Fruit fly (Drosophila melanogaster): ENCODE data around the gene Lsm12a.

dm6 chrX:11992668-11993067, 25.8 kb upstream of the Lsm12a start, which contains the start of gene CG18130:
- no peak for TF ChIP-seq CG6792 (GFP tag; optimal IDR thresholded peaks at IDR 0.05)
- TF ChIP-seq CG31627 (GFP tag; optimal IDR thresholded peaks at IDR 0.05): no peak
- no peak for TF ChIP-seq Blimp-1 (GFP tag; optimal IDR thresholded peaks at IDR 0.05)
- TF ChIP-seq ss (GFP tag; optimal IDR thresholded peaks at IDR 0.05): no peak
- no peak for TF ChIP-seq CG4318 (GFP tag; optimal IDR thresholded peaks at IDR 0.05)
- TF ChIP-seq CG10669 (GFP tag; optimal IDR thresholded peaks at IDR 0.05): no peak
- no peak for TF ChIP-seq fd59A (GFP tag; optimal IDR thresholded peaks at IDR 0.05)
- TF ChIP-seq Sox102F (GFP tag; optimal IDR thresholded peaks at IDR 0.05): no peak
- no peak for TF ChIP-seq CG3919 (GFP tag; optimal IDR thresholded peaks at IDR 0.05)
